Fruit fly (Drosophila melanogaster) whole organism, pupa: ENCODE results near the gene CG33795.

Source experiments
- fd96Ca ChIP-seq: fragments of 200-800 bp; sonication (Bioruptor generic); IDR thresholded peaks from 3 replicates; pipeline ENCODE4 v1.3.6; 2022; ENCODE audit warnings: missing biosample characterization, missing genetic modification characterization
- gl ChIP-seq: fragments of 200-800 bp; sonication (Bioruptor generic); optimal IDR thresholded peaks from 2 replicates; lab custom pipeline; 2018; ENCODE audit warnings: missing biosample characterization, mild to moderate bottlenecking, missing genetic modification characterization

DNA sequence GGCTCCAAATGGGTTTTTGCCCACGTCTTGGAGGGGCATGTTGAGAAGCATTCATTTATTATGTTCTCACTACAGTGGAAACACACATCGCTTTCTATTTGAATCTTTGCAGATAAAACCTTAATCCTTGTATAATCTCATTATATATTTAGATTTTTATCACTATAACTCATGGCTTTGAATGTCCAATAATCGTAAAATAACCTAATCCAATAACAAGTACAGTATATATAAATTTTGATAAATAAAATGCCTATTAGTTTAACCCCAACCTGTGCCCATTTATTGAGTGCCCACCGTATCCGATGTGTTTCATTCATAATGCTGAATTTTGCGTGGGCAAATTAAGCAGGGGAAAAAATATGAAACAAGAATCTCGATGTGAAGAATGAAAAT, 24.6 kb downstream of the CG33795 start:
- no peak for TF ChIP-seq fd96Ca (GFP tag; lab: Robert Waterston, UW)
- no peak for TF ChIP-seq gl (tag; lab: Kevin White, UChicago)
